Worm (Caenorhabditis elegans): Measurements from ENCODE around the gene F54D5.4.
"Not testable (repeated sequence)": the region's sequence is repeated elsewhere in the genome, so short reads cannot be mapped to it uniquely, and the experiment has no call there.

DNA sequence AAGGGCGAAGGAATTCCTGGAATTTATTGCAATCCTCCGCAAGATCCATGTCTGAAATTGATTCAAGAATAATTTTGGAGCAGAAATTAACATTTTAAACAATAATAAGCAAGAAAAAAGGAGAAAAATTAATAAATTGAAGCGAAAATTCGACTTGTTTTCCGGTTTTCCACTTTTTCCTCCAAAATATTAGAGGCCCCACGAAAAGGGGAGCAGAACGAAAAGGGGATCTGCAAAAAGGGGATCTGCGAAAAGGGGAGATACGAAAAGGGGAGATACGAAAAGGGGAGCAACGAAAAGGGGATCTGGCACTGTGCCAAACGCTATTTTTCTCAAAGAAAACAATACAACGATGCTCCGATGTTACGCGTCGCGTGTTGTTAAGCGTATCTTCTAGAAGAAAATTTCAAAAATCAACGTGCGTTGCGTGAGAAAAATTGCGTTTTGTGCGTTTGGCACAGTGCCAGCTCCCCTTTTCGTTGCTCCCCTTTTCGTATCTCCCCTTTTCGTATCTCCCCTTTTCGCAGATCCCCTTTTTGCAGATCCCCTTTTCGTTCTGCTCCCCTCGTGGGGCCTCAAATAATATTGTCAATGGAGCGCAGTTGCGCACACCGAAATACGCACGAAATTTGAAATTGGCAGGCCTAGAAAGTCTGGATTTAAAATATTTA is 35.1 kb upstream of the F54D5.4 start, which contains the start of gene Y62F5A.12:
- TF ChIP-seq aly-2 (tag; optimal IDR thresholded peaks at IDR 0.05); gei-8 (GFP tag; optimal IDR thresholded peaks at IDR 0.05); egl-27 (tag; optimal IDR thresholded peaks at IDR 0.05); skn-1 (tag; optimal IDR thresholded peaks at IDR 0.05); ama-1 (optimal IDR thresholded peaks at IDR 0.05); nhr-237 (tag; optimal IDR thresholded peaks at IDR 0.05); lin-39 (tag; optimal IDR thresholded peaks at IDR 0.05); ceh-82 (tag; optimal IDR thresholded peaks at IDR 0.05): not testable (repeated sequence)
- TF ChIP-seq lin-13 (GFP tag; optimal IDR thresholded peaks at IDR 0.05) (peak; percentile 69), nhr-11 (tag; optimal IDR thresholded peaks at IDR 0.05) (peak; percentile 68), fkh-10 (GFP tag; optimal IDR thresholded peaks at IDR 0.05) (peak; percentile 51), php-3 (GFP tag; IDR thresholded peaks at IDR 0.05) (peak; percentile 77), lin-1 (GFP tag; IDR thresholded peaks at IDR 0.05) (peak; percentile 85; the same call in 1 of the 2 replicates), lin-15B (tag; optimal IDR thresholded peaks at IDR 0.05) (peak; percentile 39)
